Fruit fly (Drosophila melanogaster) whole organism, embryonic: Measurements from ENCODE around the gene CG32487.

Source experiments
- CG14050 ChIP-seq: fragments of 200-800 bp; sonication (Bioruptor generic); IDR thresholded peaks from 3 replicates; pipeline ENCODE4 v1.3.6; 2022; ENCODE audit warnings: missing biosample characterization, missing genetic modification characterization
- CG14441 ChIP-seq: fragments of 200-800 bp; sonication (Bioruptor generic); IDR thresholded peaks from 2 replicates; pipeline ENCODE4 v1.3.6; 2022; ENCODE audit warnings: missing biosample characterization, missing genetic modification characterization
- CG14667 ChIP-seq: fragments of 200-800 bp; sonication (Bioruptor generic); IDR thresholded peaks from 2 replicates; pipeline ENCODE4 v1.3.6; 2022; ENCODE audit warnings: missing biosample characterization, missing genetic modification characterization
- CG15269 ChIP-seq: fragments of 200-800 bp; sonication (Bioruptor generic); optimal IDR thresholded peaks from 2 replicates; lab custom pipeline; 2018; ENCODE audit warnings: missing biosample characterization, mild to moderate bottlenecking, missing genetic modification characterization, moderate library complexity
- CG1603 ChIP-seq: fragments of 200-800 bp; sonication (Bioruptor generic); optimal IDR thresholded peaks from 2 replicates; lab custom pipeline; 2019; ENCODE audit warnings: missing biosample characterization, mild to moderate bottlenecking, missing genetic modification characterization, moderate library complexity
- CG16815 ChIP-seq: fragments of 200-800 bp; sonication (Bioruptor generic); optimal IDR thresholded peaks from 3 replicates; lab custom pipeline; 2017; ENCODE audit warnings: missing biosample characterization, mild to moderate bottlenecking, missing genetic modification characterization
- CG4282 ChIP-seq: fragments of 200-800 bp; sonication (Bioruptor generic); optimal IDR thresholded peaks from 2 replicates; lab custom pipeline; 2016; ENCODE audit warnings: missing biosample characterization, missing genetic modification characterization
- CG4424 ChIP-seq: fragments of 200-800 bp; sonication (Bioruptor generic); optimal IDR thresholded peaks from 3 replicates; lab custom pipeline; 2016; ENCODE audit warnings: missing biosample characterization, missing genetic modification characterization
- CG4820 ChIP-seq: fragments of 200-800 bp; sonication (Bioruptor generic); optimal IDR thresholded peaks from 3 replicates; lab custom pipeline; 2016; ENCODE audit warnings: missing biosample characterization, missing genetic modification characterization
- CG5245 ChIP-seq: fragments of 200-800 bp; sonication (Bioruptor generic); optimal IDR thresholded peaks from 3 replicates; lab custom pipeline; 2016; ENCODE audit warnings: missing biosample characterization, missing genetic modification characterization
- CG5953 ChIP-seq: fragments of 200-800 bp; sonication (Bioruptor generic); IDR thresholded peaks from 2 replicates; pipeline ENCODE4 v1.3.6; 2022; ENCODE audit warnings: missing biosample characterization, missing genetic modification characterization
- CG7928 ChIP-seq: fragments of 200-800 bp; sonication (Bioruptor generic); optimal IDR thresholded peaks from 2 replicates; lab custom pipeline; 2017; ENCODE audit warnings: missing biosample characterization, mild to moderate bottlenecking, missing genetic modification characterization
- CG8924 ChIP-seq: fragments of 200-800 bp; optimal IDR thresholded peaks from 3 replicates; lab custom pipeline; 2019; ENCODE audit warnings: missing biosample characterization, mild to moderate bottlenecking, missing genetic modification characterization, moderate library complexity
- CG9797 ChIP-seq: fragments of 200-800 bp; sonication (Bioruptor generic); optimal IDR thresholded peaks from 3 replicates; lab custom pipeline; 2018; ENCODE audit warnings: missing biosample characterization, mild to moderate bottlenecking, missing genetic modification characterization
- Dp ChIP-seq: fragments of 200-800 bp; sonication (Bioruptor generic); optimal IDR thresholded peaks from 2 replicates; lab custom pipeline; 2018; ENCODE audit warnings: missing biosample characterization, mild to moderate bottlenecking, missing genetic modification characterization, moderate library complexity
- Gsc ChIP-seq: fragments of 200-800 bp; sonication (Bioruptor generic); IDR thresholded peaks from 2 replicates; pipeline ENCODE4 v1.3.6; 2022; ENCODE audit warnings: missing biosample characterization, missing genetic modification characterization
- HmgZ ChIP-seq: fragments of 200-800 bp; sonication (Bioruptor generic); optimal IDR thresholded peaks from 2 replicates; lab custom pipeline; 2018; ENCODE audit warnings: missing biosample characterization, mild to moderate bottlenecking, missing genetic modification characterization
- Hr51 ChIP-seq, 2 experiments: fragments of 200-800 bp; sonication (Bioruptor generic); optimal IDR thresholded peaks; 2 replicates in 1 of 2; 3 replicates in 1 of 2; lab custom pipeline; 2016 to 2018; ENCODE audit warnings: missing biosample characterization in 2 of 2, missing genetic modification characterization in 2 of 2, mild to moderate bottlenecking in 1 of 2, moderate library complexity in 1 of 2
- Mad ChIP-seq: fragments of 200-800 bp; sonication (Bioruptor generic); optimal IDR thresholded peaks from 2 replicates; lab custom pipeline; 2016; ENCODE audit warnings: missing biosample characterization, missing genetic modification characterization
- Ravus ChIP-seq: fragments of 200-800 bp; sonication (Bioruptor generic); IDR thresholded peaks from 2 replicates; pipeline ENCODE4 v1.3.6; 2022; ENCODE audit warnings: missing biosample characterization, missing genetic modification characterization
- Spps ChIP-seq: fragments of 200-800 bp; sonication (Bioruptor generic); optimal IDR thresholded peaks from 2 replicates; lab custom pipeline; 2018; ENCODE audit warnings: missing biosample characterization, mild to moderate bottlenecking, missing genetic modification characterization
- Ssrp ChIP-seq: fragments of 200-800 bp; sonication (Bioruptor generic); optimal IDR thresholded peaks from 2 replicates; lab custom pipeline; 2018; ENCODE audit warnings: missing biosample characterization, mild to moderate bottlenecking, missing genetic modification characterization, moderate library complexity
- Taf1 ChIP-seq: fragments of 200-800 bp; sonication (Bioruptor generic); IDR thresholded peaks from 2 replicates; pipeline ENCODE4 v1.3.6; 2022; ENCODE audit warnings: missing biosample characterization, missing genetic modification characterization
- Vsx1 ChIP-seq: fragments of 200-800 bp; sonication (Bioruptor generic); optimal IDR thresholded peaks from 2 replicates; lab custom pipeline; 2017; ENCODE audit warnings: missing biosample characterization, mild to moderate bottlenecking, missing genetic modification characterization, missing genetic modification reagents
- YL-1 ChIP-seq: fragments of 200-800 bp; sonication (Bioruptor generic); optimal IDR thresholded peaks from 3 replicates; lab custom pipeline; 2017; ENCODE audit warnings: missing biosample characterization, mild to moderate bottlenecking, missing genetic modification characterization
- chm ChIP-seq: fragments of 200-800 bp; sonication (Bioruptor generic); IDR thresholded peaks from 2 replicates; pipeline ENCODE4 v1.3.6; 2022; ENCODE audit warnings: missing biosample characterization, missing genetic modification characterization
- corto ChIP-seq: fragments of 200-800 bp; sonication (Bioruptor generic); optimal IDR thresholded peaks from 2 replicates; lab custom pipeline; 2016; ENCODE audit warnings: missing biosample characterization, mild to moderate bottlenecking, missing genetic modification characterization, moderate library complexity
- crc ChIP-seq: fragments of 200-800 bp; sonication (Bioruptor generic); optimal IDR thresholded peaks from 2 replicates; lab custom pipeline; 2016; ENCODE audit warnings: missing biosample characterization, missing genetic modification characterization
- crol ChIP-seq: fragments of 200-800 bp; sonication (Bioruptor generic); IDR thresholded peaks from 2 replicates; pipeline ENCODE4 v1.3.6; 2022; ENCODE audit warnings: missing biosample characterization, missing genetic modification characterization
- dimm ChIP-seq: fragments of 200-800 bp; sonication (Bioruptor generic); IDR thresholded peaks from 2 replicates; pipeline ENCODE4 v1.3.6; 2022; ENCODE audit warnings: missing biosample characterization, missing genetic modification characterization
- disco-r ChIP-seq: fragments of 200-800 bp; sonication (Bioruptor generic); optimal IDR thresholded peaks from 2 replicates; lab custom pipeline; 2016; ENCODE audit warnings: missing biosample characterization, missing genetic modification characterization
- fd96Cb ChIP-seq: fragments of 200-800 bp; sonication (Bioruptor generic); optimal IDR thresholded peaks from 2 replicates; lab custom pipeline; 2018; ENCODE audit warnings: missing biosample characterization, mild to moderate bottlenecking, missing genetic modification characterization, moderate library complexity
- gsb-n ChIP-seq: fragments of 200-800 bp; sonication (Bioruptor generic); optimal IDR thresholded peaks from 3 replicates; lab custom pipeline; 2018; ENCODE audit warnings: missing biosample characterization, mild to moderate bottlenecking, missing genetic modification characterization
- hkb ChIP-seq, 2 experiments: fragments of 200-800 bp in 1 of 2; fragments of >200 bp in 1 of 2; sonication (Bioruptor generic) in 1 of 2; IDR thresholded peaks in 1 of 2; optimal IDR thresholded peaks in 1 of 2; 2 replicates each; pipeline versions ENCODE4 v1.3.6 to Lab custom; 2017 to 2022; ENCODE audit warnings: missing biosample characterization in 1 of 2, missing genetic modification characterization in 1 of 2
- jigr1 ChIP-seq: fragments of 200-800 bp; sonication (Bioruptor generic); IDR thresholded peaks from 3 replicates; pipeline ENCODE4 v1.3.6; 2022; ENCODE audit warnings: missing biosample characterization, missing genetic modification characterization
- jumu ChIP-seq: fragments of 200-800 bp; sonication (Bioruptor generic); optimal IDR thresholded peaks from 3 replicates; lab custom pipeline; 2016; ENCODE audit warnings: missing biosample characterization, missing genetic modification characterization
- lilli ChIP-seq: fragments of 200-800 bp; sonication (Bioruptor generic); optimal IDR thresholded peaks from 3 replicates; lab custom pipeline; 2016; ENCODE audit warnings: missing biosample characterization, missing genetic modification characterization
- luna ChIP-seq: fragments of 200-800 bp; sonication (Bioruptor generic); optimal IDR thresholded peaks from 2 replicates; lab custom pipeline; 2016; ENCODE audit warnings: missing biosample characterization, missing genetic modification characterization
- mam ChIP-seq: fragments of 200-800 bp; sonication (Bioruptor generic); optimal IDR thresholded peaks from 3 replicates; lab custom pipeline; 2016; ENCODE audit warnings: missing biosample characterization, missing genetic modification characterization
- odd ChIP-seq: fragments of 200-800 bp; sonication (Bioruptor generic); optimal IDR thresholded peaks from 2 replicates; lab custom pipeline; 2017; ENCODE audit warnings: missing biosample characterization, mild to moderate bottlenecking, missing genetic modification characterization
- pho ChIP-seq: fragments of 200-800 bp; sonication (Bioruptor generic); optimal IDR thresholded peaks from 2 replicates; lab custom pipeline; 2016; ENCODE audit warnings: missing biosample characterization, missing genetic modification characterization
- pum ChIP-seq: fragments of 200-800 bp; sonication (Bioruptor generic); optimal IDR thresholded peaks from 2 replicates; lab custom pipeline; 2016; ENCODE audit warnings: missing biosample characterization, missing genetic modification characterization
- sd ChIP-seq: fragments of 200-800 bp; sonication (Bioruptor generic); optimal IDR thresholded peaks from 3 replicates; lab custom pipeline; 2018; ENCODE audit warnings: missing biosample characterization, mild to moderate bottlenecking, missing genetic modification characterization, moderate library complexity
- sna ChIP-seq: fragments of 200-800 bp; sonication (Bioruptor generic); IDR thresholded peaks from 2 replicates; pipeline ENCODE4 v1.3.6; 2022; ENCODE audit warnings: missing biosample characterization, missing genetic modification characterization; ENCODE audit not compliant: partially characterized antibody
- stc ChIP-seq: fragments of 200-800 bp; sonication (Bioruptor generic); IDR thresholded peaks from 2 replicates; pipeline ENCODE4 v1.3.6; 2022; ENCODE audit warnings: missing biosample characterization, missing genetic modification characterization
- tin ChIP-seq: fragments of 200-800 bp; sonication (Bioruptor generic); optimal IDR thresholded peaks from 3 replicates; lab custom pipeline; 2016; ENCODE audit warnings: missing biosample characterization, missing genetic modification characterization
- trh ChIP-seq: fragments of 200-800 bp; sonication (Bioruptor generic); optimal IDR thresholded peaks from 2 replicates; lab custom pipeline; 2016; ENCODE audit warnings: missing biosample characterization, missing genetic modification characterization
- usp ChIP-seq: fragments of >200 bp; optimal IDR thresholded peaks from 2 replicates; lab custom pipeline; 2017; ENCODE audit warnings: missing biosample characterization, missing genetic modification characterization
- vnd ChIP-seq: fragments of 200-800 bp; sonication (Bioruptor generic); IDR thresholded peaks from 3 replicates; pipeline ENCODE4 v1.3.6; 2022; ENCODE audit warnings: missing biosample characterization, missing genetic modification characterization; ENCODE audit not compliant: partially characterized antibody

Gene CG32487

DNA sequence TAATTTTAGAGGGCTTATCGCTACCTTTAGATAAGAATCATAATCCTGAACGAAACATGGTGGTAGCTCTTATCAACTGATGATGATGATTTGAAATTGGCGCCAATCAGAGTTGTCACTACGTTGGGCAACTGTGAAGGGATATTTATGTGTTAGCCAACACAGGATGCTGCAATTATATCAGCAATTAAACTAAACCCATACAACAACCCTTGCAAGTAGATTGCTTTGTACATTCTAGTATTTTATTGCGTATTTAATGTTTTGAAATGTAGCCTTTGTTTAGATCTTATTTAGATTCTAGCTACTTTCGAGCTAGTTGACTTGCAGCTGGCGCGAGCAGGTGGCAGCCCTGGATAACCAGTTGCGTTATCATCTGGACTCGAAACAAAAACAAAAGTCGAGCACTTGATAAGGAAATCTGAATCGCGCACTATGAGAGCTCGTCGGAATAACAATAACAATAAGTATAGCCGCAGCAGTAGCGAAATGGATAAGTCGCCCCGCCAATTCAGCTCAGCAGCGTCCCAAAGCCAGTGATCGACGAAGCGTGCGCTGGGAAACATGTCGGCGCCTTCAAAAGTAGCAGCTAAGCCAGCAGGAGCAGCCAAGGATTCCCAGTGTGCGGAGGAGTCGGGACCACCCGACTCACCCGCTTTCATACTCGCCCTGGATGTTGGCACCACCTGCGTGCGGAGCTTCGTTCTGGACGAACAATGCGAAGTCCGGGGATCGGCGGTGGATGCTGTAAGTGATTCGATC is 35.2 kb upstream of the CG32487 start, which contains the start of gene CG1271:
TSS of gene CG1271 (plus strand) at position 405 of the 762 bp plus-strand sequence.
- TF ChIP-seq Mad (GFP tag; lab: Kevin White, UChicago) (peak; percentile 61), luna (GFP tag; lab: Kevin White, UChicago) (no peak), corto (GFP tag; lab: Kevin White, UChicago) (no peak), mam (GFP tag; lab: Kevin White, UChicago) (peak; percentile 73), dimm (GFP tag; lab: Robert Waterston, UW) (no peak), Spps (tag; lab: Kevin White, UChicago) (no peak), CG4424 (peak; percentile 56), stc (no peak), CG14441 (GFP tag; lab: Robert Waterston, UW) (peak; percentile 53; the same call in 1 of the 2 replicates), crol (GFP tag; lab: Robert Waterston, UW) (no peak), CG1603 (peak; percentile 73), Gsc (no peak), lilli (peak; percentile 74), CG8924 (peak; percentile 61), jigr1 (no peak), pho (GFP tag; lab: Kevin White, UChicago) (peak; percentile 59), crc (peak; percentile 44), CG4820 (peak; percentile 67), HmgZ (peak; percentile 62), disco-r (GFP tag; lab: Kevin White, UChicago) (peak; percentile 37), CG14050 (GFP tag; lab: Robert Waterston, UW) (0 out of 3 replicates have a peak, but pooled peaks have one; percentile 11), Taf1 (GFP tag; lab: Robert Waterston, UW) (peak; percentile 21; the same call in 1 of the 2 replicates), CG5953 (GFP tag; lab: Robert Waterston, UW) (no peak), jumu (GFP tag; lab: Kevin White, UChicago) (peak; percentile 74), usp (GFP tag; lab: Kevin White, UChicago) (no peak), Ssrp (tag; lab: Kevin White, UChicago) (peak; percentile 30), CG4282 (peak; percentile 29), CG5245 (GFP tag; lab: Kevin White, UChicago) (peak; percentile 51), sd (tag; lab: Kevin White, UChicago) (peak; percentile 19), sna (GFP tag; lab: Robert Waterston, UW) (no peak), Vsx1 (GFP tag; lab: Kevin White, UChicago) (no peak), YL-1 (GFP tag; lab: Kevin White, UChicago) (no peak), vnd (GFP tag; lab: Robert Waterston, UW) (0 out of 3 replicates have a peak, but pooled peaks have one; percentile 30), CG14667 (GFP tag; lab: Robert Waterston, UW) (0 out of 2 replicates have a peak, but pooled peaks have one; percentile 28), CG15269 (tag; lab: Kevin White, UChicago) (peak; percentile 51), CG7928 (GFP tag; lab: Kevin White, UChicago) (peak; percentile 80), tin (GFP tag; lab: Kevin White, UChicago) (peak; percentile 68), CG9797 (GFP tag; lab: Kevin White, UChicago) (peak; percentile 76), hkb (optimal IDR thresholded peaks at IDR 0.05; lab: Kevin White, UChicago) (peak; percentile 84), hkb (GFP tag; IDR thresholded peaks at IDR 0.05; lab: Robert Waterston, UW) (peak; percentile 59), gsb-n (no peak), Hr51 (GFP tag; optimal IDR thresholded peaks at IDR 0.05; lab: Kevin White, UChicago) (peak in 1 of 2 experiments; percentile 60), CG16815 (GFP tag; lab: Kevin White, UChicago) (peak; percentile 5), Dp (GFP tag; lab: Kevin White, UChicago) (peak; percentile 92), fd96Cb (tag; lab: Kevin White, UChicago) (peak; percentile 32), Ravus (GFP tag; lab: Robert Waterston, UW) (0 out of 2 replicates have a peak, but pooled peaks have one; percentile 3), pum (GFP tag; lab: Kevin White, UChicago) (peak; percentile 49), odd (GFP tag; lab: Kevin White, UChicago) (peak; percentile 35), trh (no peak), chm (GFP tag; lab: Robert Waterston, UW) (no peak)
